Fruit fly (Drosophila melanogaster): Measurements from ENCODE around the gene Fer2LCH.

- TF ChIP-seq CG4318 (GFP tag; optimal IDR thresholded peaks at IDR 0.05) (no peak), OdsH (GFP tag; optimal IDR thresholded peaks at IDR 0.05) (no peak), Lpt (GFP tag; optimal IDR thresholded peaks at IDR 0.05) (no peak), net (GFP tag; optimal IDR thresholded peaks at IDR 0.05) (no peak), svp (GFP tag) (no peak)
Measured at dm6 chr3R:30406482-30406881, 18.9 kb downstream of the Fer2LCH start.

Measured in whole organism, prepupa.